Fruit fly (Drosophila melanogaster) whole organism, embryonic: ENCODE data around the gene mEFTs.

ENCODE experiments used
- Awh ChIP-seq: fragments of 200-800 bp; sonication (Bioruptor generic); IDR thresholded peaks from 2 replicates; pipeline ENCODE4, ENCODE4 v1.3.6; 2022; ENCODE audit warnings: missing biosample characterization, missing genetic modification characterization
- Bdp1 ChIP-seq: fragments of 200-800 bp; sonication (Bioruptor generic); optimal IDR thresholded peaks from 3 replicates; lab custom pipeline; 2016; ENCODE audit warnings: missing biosample characterization, missing genetic modification characterization
- CG10321 ChIP-seq: fragments of 200-800 bp; sonication (Bioruptor generic); IDR thresholded peaks from 2 replicates; pipeline ENCODE4 v1.3.6; 2022; ENCODE audit warnings: missing biosample characterization, missing genetic modification characterization
- CG10959 ChIP-seq: fragments of 200-800 bp; sonication (Bioruptor generic); IDR thresholded peaks from 2 replicates; pipeline ENCODE4 v1.3.6; 2022; ENCODE audit warnings: missing biosample characterization, missing genetic modification characterization
- CG13287 ChIP-seq: fragments of 200-800 bp; sonication (Bioruptor generic); IDR thresholded peaks from 2 replicates; pipeline ENCODE4 v1.3.6; 2022; ENCODE audit warnings: missing biosample characterization, missing genetic modification characterization; ENCODE audit not compliant: partially characterized antibody
- CG17612 ChIP-seq: fragments of 200-800 bp; sonication (Bioruptor generic); IDR thresholded peaks from 2 replicates; pipeline ENCODE4 v1.3.6; 2022; ENCODE audit warnings: missing biosample characterization, missing genetic modification characterization
- CG17802 ChIP-seq: fragments of 200-800 bp; sonication (Bioruptor generic); optimal IDR thresholded peaks from 2 replicates; lab custom pipeline; 2018; ENCODE audit warnings: missing biosample characterization, mild to moderate bottlenecking, missing genetic modification characterization, moderate library complexity
- CG17912 ChIP-seq: fragments of 200-800 bp; sonication (Bioruptor generic); optimal IDR thresholded peaks from 2 replicates; lab custom pipeline; 2018; ENCODE audit warnings: missing biosample characterization, mild to moderate bottlenecking, missing genetic modification characterization
- CG18262 ChIP-seq: fragments of 200-800 bp; optimal IDR thresholded peaks from 3 replicates; lab custom pipeline; 2019; ENCODE audit warnings: missing biosample characterization, mild to moderate bottlenecking, missing genetic modification characterization, moderate library complexity
- CG2199 ChIP-seq: fragments of 200-800 bp; sonication (Bioruptor generic); IDR thresholded peaks from 3 replicates; pipeline ENCODE4 v1.3.6; 2022; ENCODE audit warnings: missing biosample characterization, missing genetic modification characterization
- CG43689 ChIP-seq: fragments of 200-800 bp; sonication (Bioruptor generic); IDR thresholded peaks from 2 replicates; pipeline ENCODE4 v1.3.6; 2022; ENCODE audit warnings: missing biosample characterization, missing genetic modification characterization
- CG6683 ChIP-seq: fragments of 200-800 bp; sonication (Bioruptor generic); optimal IDR thresholded peaks from 2 replicates; lab custom pipeline; 2017; ENCODE audit warnings: missing biosample characterization, mild to moderate bottlenecking, missing genetic modification characterization, missing genetic modification reagents
- CG7556 ChIP-seq: fragments of 200-800 bp; sonication (Bioruptor generic); optimal IDR thresholded peaks from 2 replicates; lab custom pipeline; 2017; ENCODE audit warnings: missing biosample characterization, mild to moderate bottlenecking, missing genetic modification characterization
- CG8478 ChIP-seq: fragments of >200 bp; optimal IDR thresholded peaks from 2 replicates; lab custom pipeline; 2018
- CG9932 ChIP-seq: fragments of 200-800 bp; sonication (Bioruptor generic); IDR thresholded peaks from 2 replicates; pipeline ENCODE4 v1.3.6; 2022; ENCODE audit warnings: missing biosample characterization, missing genetic modification characterization
- D19A ChIP-seq: fragments of 200-800 bp; optimal IDR thresholded peaks from 3 replicates; lab custom pipeline; 2019; ENCODE audit warnings: missing biosample characterization, mild to moderate bottlenecking, missing genetic modification characterization, moderate library complexity
- Eip74EF ChIP-seq, 2 experiments: fragments of 200-800 bp in 1 of 2; fragments of >200 bp in 1 of 2; sonication (Bioruptor generic) in 1 of 2; optimal IDR thresholded peaks; 2 replicates each; lab custom pipeline; 2017 to 2019; ENCODE audit warnings: missing biosample characterization in 2 of 2, missing genetic modification characterization in 2 of 2, mild to moderate bottlenecking in 1 of 2, moderate library complexity in 1 of 2
- GATAe ChIP-seq: fragments of 200-800 bp; sonication (Bioruptor generic); conservative IDR thresholded peaks from 2 replicates; pipeline ENCODE4 v1.3.6; 2022; ENCODE audit warnings: missing biosample characterization, missing genetic modification characterization
- H2.0 ChIP-seq: fragments of 200-800 bp; sonication (Bioruptor generic); IDR thresholded peaks from 2 replicates; pipeline ENCODE4 v1.3.6; 2022; ENCODE audit warnings: missing biosample characterization, missing genetic modification characterization
- HHEX ChIP-seq: fragments of 200-800 bp; sonication (Bioruptor generic); optimal IDR thresholded peaks from 3 replicates; lab custom pipeline; 2017; ENCODE audit warnings: missing biosample characterization, mild to moderate bottlenecking, missing genetic modification characterization, missing genetic modification reagents
- Hr78 ChIP-seq, 2 experiments: fragments of 200-800 bp in 1 of 2; fragments of >200 bp in 1 of 2; sonication (Bioruptor generic) in 1 of 2; optimal IDR thresholded peaks; 2 replicates each; lab custom pipeline; 2017 to 2019; ENCODE audit warnings: missing biosample characterization in 2 of 2, missing genetic modification characterization in 2 of 2, mild to moderate bottlenecking in 1 of 2, moderate library complexity in 1 of 2
- Mrtf ChIP-seq: fragments of 200-800 bp; sonication (Bioruptor generic); IDR thresholded peaks from 3 replicates; pipeline ENCODE4 v1.3.6; 2022; ENCODE audit warnings: missing biosample characterization, missing genetic modification characterization
- Scr ChIP-seq: fragments of 200-800 bp; sonication (Bioruptor generic); IDR thresholded peaks from 2 replicates; pipeline ENCODE4 v1.3.6; 2022; ENCODE audit warnings: missing biosample characterization, missing genetic modification characterization; ENCODE audit not compliant: partially characterized antibody
- Sox100B ChIP-seq: fragments of 200-800 bp; sonication (Bioruptor generic); optimal IDR thresholded peaks from 3 replicates; lab custom pipeline; 2018; ENCODE audit warnings: missing biosample characterization, mild to moderate bottlenecking, missing genetic modification characterization
- Taf1 ChIP-seq: fragments of 200-800 bp; sonication (Bioruptor generic); IDR thresholded peaks from 2 replicates; pipeline ENCODE4 v1.3.6; 2022; ENCODE audit warnings: missing biosample characterization, missing genetic modification characterization
- Usf ChIP-seq: fragments of 200-800 bp; sonication (Bioruptor generic); optimal IDR thresholded peaks from 2 replicates; lab custom pipeline; 2017; ENCODE audit warnings: missing genotype, missing biosample characterization, missing genetic modification characterization
- YL-1 ChIP-seq: fragments of 200-800 bp; sonication (Bioruptor generic); optimal IDR thresholded peaks from 3 replicates; lab custom pipeline; 2017; ENCODE audit warnings: missing biosample characterization, mild to moderate bottlenecking, missing genetic modification characterization
- abd-A ChIP-seq: fragments of 200-800 bp; sonication (Bioruptor generic); optimal IDR thresholded peaks from 3 replicates; lab custom pipeline; 2019; ENCODE audit warnings: missing biosample characterization, mild to moderate bottlenecking, missing genetic modification characterization, moderate library complexity
- ash1 ChIP-seq: fragments of 200-800 bp; sonication (Bioruptor generic); optimal IDR thresholded peaks from 2 replicates; lab custom pipeline; 2018; ENCODE audit warnings: missing biosample characterization, mild to moderate bottlenecking, missing genetic modification characterization
- ato ChIP-seq: fragments of 200-800 bp; sonication (Bioruptor generic); IDR thresholded peaks from 2 replicates; pipeline ENCODE4 v1.3.6; 2022; ENCODE audit warnings: missing biosample characterization, missing genetic modification characterization; ENCODE audit not compliant: partially characterized antibody
- eyg ChIP-seq: fragments of 200-800 bp; sonication (Bioruptor generic); optimal IDR thresholded peaks from 3 replicates; lab custom pipeline; 2016; ENCODE audit warnings: missing biosample characterization, missing genetic modification characterization
- grn ChIP-seq: fragments of 200-800 bp; sonication (Bioruptor generic); optimal IDR thresholded peaks from 3 replicates; lab custom pipeline; 2017; ENCODE audit warnings: missing biosample characterization, missing genetic modification characterization
- gsb-n ChIP-seq: fragments of 200-800 bp; sonication (Bioruptor generic); optimal IDR thresholded peaks from 3 replicates; lab custom pipeline; 2018; ENCODE audit warnings: missing biosample characterization, mild to moderate bottlenecking, missing genetic modification characterization
- hbn ChIP-seq: fragments of 200-800 bp; sonication (Bioruptor generic); IDR thresholded peaks from 2 replicates; pipeline ENCODE4 v1.3.6; 2022; ENCODE audit warnings: missing biosample characterization, missing genetic modification characterization; ENCODE audit not compliant: partially characterized antibody
- kni ChIP-seq: fragments of 200-800 bp; sonication (Bioruptor generic); optimal IDR thresholded peaks from 3 replicates; lab custom pipeline; 2017; ENCODE audit warnings: mild to moderate bottlenecking, missing biosample characterization, missing genetic modification reagents, missing genetic modification characterization
- nom ChIP-seq: fragments of 200-800 bp; sonication (Bioruptor generic); optimal IDR thresholded peaks from 2 replicates; lab custom pipeline; 2017; ENCODE audit warnings: missing biosample characterization, missing genetic modification characterization, mild to moderate bottlenecking, moderate library complexity, missing genetic modification reagents
- oc ChIP-seq: fragments of 200-800 bp; sonication (Bioruptor generic); optimal IDR thresholded peaks from 2 replicates; lab custom pipeline; 2018; ENCODE audit warnings: missing biosample characterization, mild to moderate bottlenecking, missing genetic modification characterization, moderate library complexity
- sens-2 ChIP-seq: fragments of 200-800 bp; sonication (Bioruptor generic); IDR thresholded peaks from 2 replicates; pipeline ENCODE4 v1.3.6; 2022; ENCODE audit warnings: missing biosample characterization, missing genetic modification characterization
- trem ChIP-seq: fragments of 200-800 bp; optimal IDR thresholded peaks from 3 replicates; lab custom pipeline; 2019; ENCODE audit warnings: missing biosample characterization, mild to moderate bottlenecking, missing genetic modification characterization, moderate library complexity
- vfl ChIP-seq: fragments of 200-800 bp; sonication (Bioruptor generic); optimal IDR thresholded peaks from 2 replicates; lab custom pipeline; 2016; ENCODE audit warnings: missing biosample characterization, missing genetic modification characterization
- z ChIP-seq: fragments of 200-800 bp; sonication (Bioruptor generic); IDR thresholded peaks from 3 replicates; pipeline ENCODE4 v1.3.6; 2022; ENCODE audit warnings: missing biosample characterization, missing genetic modification characterization

mEFTs gene

DNA sequence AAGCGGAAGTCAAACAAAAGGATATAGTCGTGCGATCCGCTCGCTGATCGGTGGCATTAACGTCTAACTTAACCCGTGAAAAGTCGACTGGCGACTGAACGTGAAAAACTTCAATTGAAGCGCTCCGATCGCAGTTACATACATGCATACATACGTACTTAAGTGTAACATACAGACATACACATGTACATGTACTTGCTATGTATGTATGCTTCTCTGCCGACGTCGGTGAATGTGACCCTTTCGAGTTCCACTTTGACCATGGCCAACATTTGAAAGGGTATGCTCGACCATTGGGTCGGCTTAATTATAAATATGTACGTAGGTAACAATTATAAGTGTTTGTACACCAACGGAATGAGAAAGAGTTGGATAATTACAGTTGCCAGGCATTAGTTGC, 3.8 kb downstream of the mEFTs start, which contains the start of gene qua (continued):
- peak in 1 of 2 experiments; percentile 74 for TF ChIP-seq Hr78 (GFP tag; optimal IDR thresholded peaks at IDR 0.05; lab: Kevin White, UChicago)
- no peak for TF ChIP-seq gsb-n (tag; lab: Kevin White, UChicago)
- TF ChIP-seq CG7556 (GFP tag; lab: Kevin White, UChicago) = no peak
- TF ChIP-seq Scr (GFP tag; lab: Robert Waterston, UW) = no peak

- peak in 1 of 2 experiments; percentile 56 for TF ChIP-seq Hr78 (GFP tag; optimal IDR thresholded peaks at IDR 0.05; lab: Kevin White, UChicago)
- TF ChIP-seq grn = peak; percentile 37
- no peak for TF ChIP-seq ato (GFP tag; lab: Robert Waterston, UW)
- peak; percentile 82 for TF ChIP-seq abd-A (tag; lab: Kevin White, UChicago)
- no peak for TF ChIP-seq Usf (GFP tag; lab: Kevin White, UChicago)
- peak; percentile 48 for TF ChIP-seq gsb-n (tag; lab: Kevin White, UChicago)
- 0 out of 3 replicates have a peak, but pooled peaks have one; percentile 29 for TF ChIP-seq CG2199
- no peak for TF ChIP-seq CG43689 (GFP tag; lab: Robert Waterston, UW)
- TF ChIP-seq nom (GFP tag; lab: Kevin White, UChicago) = no peak
- TF ChIP-seq Awh (GFP tag; lab: Robert Waterston, UW) = peak; percentile 44; the same call in 1 of the 2 replicates
- TF ChIP-seq sens-2 = no peak
- TF ChIP-seq kni (GFP tag; lab: Kevin White, UChicago) = peak; percentile 50
- TF ChIP-seq oc (tag; lab: Kevin White, UChicago) = peak; percentile 64
- TF ChIP-seq CG18262 (tag; lab: Kevin White, UChicago) = no peak
- no peak for TF ChIP-seq CG17802
- no peak for TF ChIP-seq Sox100B
Measured at dm6 chr2L:17495759-17496158, 5.1 kb downstream of the mEFTs start.

DNA sequence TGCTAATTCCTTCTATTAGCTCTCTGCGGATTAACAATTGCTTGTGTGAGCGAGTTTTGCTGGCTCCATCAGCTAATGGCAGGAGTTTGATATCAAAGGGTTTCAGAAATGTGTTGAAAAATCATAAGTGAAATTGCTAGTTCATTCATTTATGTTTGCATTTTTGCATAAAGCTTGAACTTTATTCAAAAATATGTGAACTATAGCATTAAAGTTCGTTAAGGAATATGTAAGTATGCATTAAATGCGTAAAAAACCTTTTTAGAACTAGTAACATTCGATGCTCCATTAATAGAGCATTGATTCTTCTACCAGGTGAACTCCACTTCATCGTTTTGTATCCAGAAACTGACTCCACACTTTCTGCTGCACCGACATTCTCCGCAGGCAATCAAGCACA, 8.2 kb downstream of the mEFTs start:
- TF ChIP-seq H2.0 = no peak
- TF ChIP-seq Bdp1 (GFP tag; lab: Kevin White, UChicago) = no peak
- TF ChIP-seq z (GFP tag; lab: Robert Waterston, UW) = no peak
- no peak for TF ChIP-seq hbn (GFP tag; lab: Robert Waterston, UW)
- TF ChIP-seq YL-1 (GFP tag; lab: Kevin White, UChicago) = no peak
- TF ChIP-seq trem (tag; lab: Kevin White, UChicago) = no peak
- no peak for TF ChIP-seq GATAe (GFP tag; lab: Robert Waterston, UW)

- TF ChIP-seq ash1 (GFP tag; lab: Kevin White, UChicago) (no peak), Eip74EF (GFP tag; optimal IDR thresholded peaks at IDR 0.05; lab: Kevin White, UChicago) (no peak), CG9932 (no peak), nom (GFP tag; lab: Kevin White, UChicago) (no peak), Taf1 (no peak), CG13287 (GFP tag; lab: Robert Waterston, UW) (no peak), CG8478 (lab: Kevin White, UChicago) (no peak), vfl (GFP tag; lab: Kevin White, UChicago) (no peak), Mrtf (GFP tag; lab: Robert Waterston, UW) (no peak), HHEX (no peak), CG10959 (GFP tag; lab: Robert Waterston, UW) (no peak), CG6683 (GFP tag; lab: Kevin White, UChicago) (no peak), CG17612 (GFP tag; lab: Robert Waterston, UW) (no peak), CG10321 (GFP tag; lab: Robert Waterston, UW) (no peak), CG17912 (GFP tag; lab: Kevin White, UChicago) (no peak), D19A (tag; lab: Kevin White, UChicago) (no peak), Bdp1 (GFP tag; lab: Kevin White, UChicago) (no peak), eyg (GFP tag; lab: Kevin White, UChicago) (no peak)
Measured at dm6 chr2L:17486264-17486663, 14.6 kb downstream of the mEFTs start, which contains the start of gene CG43220. CG43220 (plus strand) TSS chr2L:17486564.
